Worm (Caenorhabditis elegans) whole organism, L1 larva: ENCODE measurements around the gene irk-2.

Experiments
- F16B12.6 ChIP-seq: fragments of 150-350 bp; optimal IDR thresholded peaks from 2 replicates; lab custom pipeline; 2014; ENCODE audit warnings: missing biosample characterization, missing genetic modification characterization
- alr-1 ChIP-seq: fragments of 200-800 bp; sonication (Bioruptor generic); optimal IDR thresholded peaks from 2 replicates; lab custom pipeline; 2018; ENCODE audit warnings: borderline replicate concordance, mild to moderate bottlenecking, missing genetic modification characterization, missing compliant biosample characterization
- aly-2 ChIP-seq: fragments of 150-350 bp; optimal IDR thresholded peaks from 2 replicates; lab custom pipeline; 2014; ENCODE audit warnings: missing biosample characterization, missing genetic modification characterization
- ama-1 ChIP-seq: fragments of 150-350 bp; optimal IDR thresholded peaks from 2 replicates; lab custom pipeline; 2014
- ceh-8 ChIP-seq: fragments of 200-800 bp; sonication (Bioruptor generic); optimal IDR thresholded peaks from 2 replicates; lab custom pipeline; 2018; ENCODE audit warnings: mild to moderate bottlenecking, missing genetic modification characterization, moderate library complexity, missing compliant biosample characterization
- ceh-82 ChIP-seq, 3 experiments: fragments of 150-350 bp in 1 of 3; sonication (generic microtip) in 2 of 3; optimal IDR thresholded peaks; 2 replicates each; lab custom pipeline; 2014 to 2017; ENCODE audit warnings: missing biosample characterization in 3 of 3, missing genetic modification characterization in 3 of 3
- ceh-90 ChIP-seq: sonication (generic microtip); optimal IDR thresholded peaks from 2 replicates; lab custom pipeline; 2016; ENCODE audit warnings: missing genetic modification characterization, missing compliant biosample characterization
- dsc-1 ChIP-seq: sonication (generic microtip); optimal IDR thresholded peaks from 2 replicates; lab custom pipeline; 2016; ENCODE audit warnings: mild to moderate bottlenecking, missing genetic modification characterization, missing compliant biosample characterization
- efl-3 ChIP-seq: fragments of 200-800 bp; sonication (Bioruptor generic); optimal IDR thresholded peaks from 2 replicates; lab custom pipeline; 2018; ENCODE audit warnings: mild to moderate bottlenecking, missing genetic modification characterization, missing compliant biosample characterization
- egl-13 ChIP-seq: sonication (generic microtip); optimal IDR thresholded peaks from 2 replicates; lab custom pipeline; 2016; ENCODE audit warnings: missing genotype, missing genetic modification reagents, missing genetic modification characterization, missing compliant biosample characterization
- elt-2 ChIP-seq: sonication (generic microtip); optimal IDR thresholded peaks from 2 replicates; lab custom pipeline; 2016; ENCODE audit warnings: missing genetic modification characterization, mild to moderate bottlenecking, inconsistent platforms, missing compliant biosample characterization, missing genetic modification reagents
- elt-3 ChIP-seq, 6 experiments: fragments of 150-350 bp in 1 of 6; sonication (generic microtip); optimal IDR thresholded peaks; 2 replicates each; lab custom pipeline; 2017 to 2018; ENCODE audit warnings: missing biosample characterization in 6 of 6, missing genetic modification characterization in 6 of 6, inconsistent platforms in 1 of 6
- ets-5 ChIP-seq: fragments of 200-800 bp; sonication (Bioruptor generic); IDR thresholded peaks from 2 replicates; pipeline ENCODE4 v1.3.6; 2022; ENCODE audit warnings: missing genetic modification characterization, missing compliant biosample characterization
- fkh-10 ChIP-seq: sonication (generic microtip); optimal IDR thresholded peaks from 2 replicates; lab custom pipeline; 2017; ENCODE audit warnings: missing biosample characterization, missing genetic modification reagents, missing genetic modification characterization
- fkh-8 ChIP-seq: sonication (generic microtip); optimal IDR thresholded peaks from 2 replicates; lab custom pipeline; 2016; ENCODE audit warnings: mild to moderate bottlenecking, missing genetic modification characterization, missing compliant biosample characterization
- grh-1 ChIP-seq: fragments of 200-800 bp; sonication (Bioruptor generic); IDR thresholded peaks from 2 replicates; pipeline ENCODE4 v1.3.6; 2022; ENCODE audit warnings: missing genetic modification reagents, missing genetic modification characterization, missing compliant biosample characterization
- hlh-4 ChIP-seq: sonication (generic microtip); optimal IDR thresholded peaks from 2 replicates; lab custom pipeline; 2016; ENCODE audit warnings: mild to moderate bottlenecking, missing genetic modification characterization, missing compliant biosample characterization
- isw-1 ChIP-seq: fragments of 200-800 bp; sonication (Bioruptor generic); IDR thresholded peaks from 2 replicates; pipeline ENCODE4 v1.3.6; 2022; ENCODE audit warnings: missing genetic modification characterization, missing compliant biosample characterization
- jun-1 ChIP-seq: fragments of 150-350 bp; optimal IDR thresholded peaks from 2 replicates; lab custom pipeline; 2014; ENCODE audit warnings: missing biosample characterization, missing genetic modification reagents, missing genetic modification characterization
- lin-14 ChIP-seq: fragments of 200-800 bp; sonication (Bioruptor generic); optimal IDR thresholded peaks from 2 replicates; lab custom pipeline; 2018; ENCODE audit warnings: mild to moderate bottlenecking, missing genetic modification characterization, moderate library complexity, missing compliant biosample characterization
- lin-15B ChIP-seq: fragments of 150-350 bp; sonication (generic microtip); optimal IDR thresholded peaks from 3 replicates; lab custom pipeline; 2014; ENCODE audit warnings: missing biosample characterization, missing genetic modification characterization
- lin-35 ChIP-seq, 2 experiments: fragments of 150-350 bp; optimal IDR thresholded peaks; 2 replicates each; lab custom pipeline; 2014; ENCODE audit warnings: missing biosample characterization in 2 of 2, missing genetic modification characterization in 2 of 2, missing genetic modification reagents in 2 of 2
- lin-39 ChIP-seq: fragments of 150-350 bp; optimal IDR thresholded peaks from 2 replicates; lab custom pipeline; 2014; ENCODE audit warnings: missing biosample characterization, missing genetic modification reagents, missing genetic modification characterization
- lir-3 ChIP-seq: sonication (generic microtip); optimal IDR thresholded peaks from 2 replicates; lab custom pipeline; 2016; ENCODE audit warnings: mild to moderate bottlenecking, missing genetic modification characterization, moderate library complexity, missing compliant biosample characterization; ENCODE audit not compliant: poor library complexity
- lsy-2 ChIP-seq, 2 experiments: fragments of 150-350 bp; optimal IDR thresholded peaks; 2 replicates each; lab custom pipeline; 2014; ENCODE audit warnings: missing biosample characterization in 2 of 2, missing genetic modification characterization in 2 of 2
- nhr-12 ChIP-seq: sonication (generic microtip); optimal IDR thresholded peaks from 2 replicates; lab custom pipeline; 2017; ENCODE audit warnings: missing biosample characterization, missing genetic modification characterization
- nhr-28 ChIP-seq: fragments of 150-350 bp; optimal IDR thresholded peaks from 2 replicates; lab custom pipeline; 2014; ENCODE audit warnings: missing biosample characterization, missing genetic modification characterization
- nhr-71 ChIP-seq: sonication (generic microtip); optimal IDR thresholded peaks from 2 replicates; lab custom pipeline; 2016; ENCODE audit warnings: mild to moderate bottlenecking, missing genetic modification characterization, moderate library complexity, missing compliant biosample characterization
- nhr-77 ChIP-seq: fragments of 150-350 bp; optimal IDR thresholded peaks from 2 replicates; lab custom pipeline; 2014; ENCODE audit warnings: missing biosample characterization, missing genetic modification characterization
- nhr-84 ChIP-seq: sonication (generic microtip); optimal IDR thresholded peaks from 2 replicates; lab custom pipeline; 2017; ENCODE audit warnings: missing biosample characterization, missing genetic modification characterization
- nhr-85 ChIP-seq: sonication (generic microtip); peaks from one replicate; lab custom pipeline; 2016; ENCODE audit warnings: missing genetic modification characterization, inconsistent platforms, missing compliant biosample characterization
- pag-3 ChIP-seq: sonication (generic microtip); optimal IDR thresholded peaks from 2 replicates; lab custom pipeline; 2017; ENCODE audit warnings: missing genetic modification characterization, mild to moderate bottlenecking, missing compliant biosample characterization, antibody characterized with exemption, borderline replicate concordance; ENCODE audit not compliant: insufficient read depth
- skn-1 ChIP-seq: fragments of 150-350 bp; optimal IDR thresholded peaks from 2 replicates; lab custom pipeline; 2014; ENCODE audit warnings: missing biosample characterization, missing genetic modification characterization
- snu-23 ChIP-seq: sonication (generic microtip); optimal IDR thresholded peaks from 2 replicates; lab custom pipeline; 2016; ENCODE audit warnings: missing genetic modification characterization, missing compliant biosample characterization
- sptf-1 ChIP-seq: fragments of 150-350 bp; optimal IDR thresholded peaks from 2 replicates; lab custom pipeline; 2014; ENCODE audit warnings: missing biosample characterization, missing genetic modification characterization
- sup-37 ChIP-seq: fragments of 200-800 bp; sonication (Bioruptor generic); optimal IDR thresholded peaks from 2 replicates; lab custom pipeline; 2018; ENCODE audit warnings: mild to moderate bottlenecking, missing genetic modification characterization, missing compliant biosample characterization
- tlp-1 ChIP-seq: fragments of 150-350 bp; optimal IDR thresholded peaks from 2 replicates; lab custom pipeline; 2014; ENCODE audit warnings: missing biosample characterization, missing genetic modification characterization
- unc-130 ChIP-seq: fragments of 150-350 bp; optimal IDR thresholded peaks from 2 replicates; lab custom pipeline; 2017; ENCODE audit warnings: missing biosample characterization, missing genetic modification characterization, inconsistent platforms
- unc-30 ChIP-seq: sonication (generic microtip); optimal IDR thresholded peaks from 2 replicates; lab custom pipeline; 2017; ENCODE audit warnings: missing biosample characterization, missing genetic modification characterization
- unc-62 ChIP-seq: fragments of 150-350 bp; optimal IDR thresholded peaks from 2 replicates; lab custom pipeline; 2014; ENCODE audit warnings: missing biosample characterization, missing genetic modification reagents, missing genetic modification characterization
- unc-98 ChIP-seq: fragments of 200-800 bp; sonication (Bioruptor generic); IDR thresholded peaks from 2 replicates; pipeline ENCODE4 v1.3.6; 2022; ENCODE audit warnings: missing genetic modification characterization, missing compliant biosample characterization
- xbp-1 ChIP-seq: sonication (generic microtip); optimal IDR thresholded peaks from 2 replicates; lab custom pipeline; 2016; ENCODE audit warnings: missing genetic modification characterization, missing compliant biosample characterization
- ztf-11 ChIP-seq, 2 experiments: sonication (generic microtip); optimal IDR thresholded peaks; 2 replicates each; lab custom pipeline; 2016 to 2017; ENCODE audit warnings: missing genetic modification characterization in 2 of 2, missing biosample characterization in 1 of 2, missing compliant biosample characterization in 1 of 2
- ztf-4 ChIP-seq: fragments of 150-350 bp; optimal IDR thresholded peaks from 2 replicates; lab custom pipeline; 2014; ENCODE audit warnings: missing biosample characterization, missing genetic modification characterization

The irk-2 gene

ce11 chrX:727737-728136 lies 13.4 kb upstream of the irk-2 start (continued):
- no peak for TF ChIP-seq sup-37 (GFP tag; lab: Kevin White, UChicago)
- peak; percentile 82 for TF ChIP-seq skn-1
- no peak for TF ChIP-seq unc-62 (GFP tag; lab: Kevin White, UChicago)

- TF ChIP-seq lin-14 (GFP tag; lab: Kevin White, UChicago): peak; percentile 53
- no peak for TF ChIP-seq lir-3
- no peak for TF ChIP-seq hlh-4 (tag; lab: Kevin White, UChicago)
- TF ChIP-seq xbp-1: no peak
- TF ChIP-seq nhr-84 (tag; lab: Kevin White, UChicago): no peak
- no peak for TF ChIP-seq aly-2
- TF ChIP-seq ztf-4 (tag; lab: Kevin White, UChicago): no peak
- TF ChIP-seq efl-3 (GFP tag; lab: Kevin White, UChicago): no peak
- TF ChIP-seq ceh-82 (tag; optimal IDR thresholded peaks at IDR 0.05; lab: Kevin White, UChicago): peak in 1 of 3 experiments; percentile 1
- TF ChIP-seq ceh-90 (tag; lab: Kevin White, UChicago): no peak
- TF ChIP-seq dsc-1 (tag; lab: Kevin White, UChicago): peak; percentile 50
- no peak for TF ChIP-seq fkh-10 (GFP tag; lab: Kevin White, UChicago)
- no peak for TF ChIP-seq fkh-8
- TF ChIP-seq lin-35 (GFP tag; optimal IDR thresholded peaks at IDR 0.05; lab: Kevin White, UChicago): no peak
- TF ChIP-seq unc-30 (tag; lab: Kevin White, UChicago): no peak
- TF ChIP-seq ceh-8 (GFP tag; lab: Kevin White, UChicago): no peak
- no peak for TF ChIP-seq isw-1 (GFP tag; lab: Robert Waterston, UW)
- TF ChIP-seq nhr-71 (tag; lab: Kevin White, UChicago): no peak
- no peak for TF ChIP-seq egl-13 (tag; lab: Kevin White, UChicago)
- no peak for TF ChIP-seq F16B12.6 (tag; lab: Kevin White, UChicago)
- no peak for TF ChIP-seq ets-5
- no peak for TF ChIP-seq ztf-11 (tag; optimal IDR thresholded peaks at IDR 0.05; lab: Kevin White, UChicago)
- TF ChIP-seq elt-2 (tag; lab: Kevin White, UChicago): no peak
- peak in 1 of 2 experiments; percentile 10 for TF ChIP-seq lsy-2 (tag; optimal IDR thresholded peaks at IDR 0.05; lab: Kevin White, UChicago)
- TF ChIP-seq nhr-12: no peak
- no peak for TF ChIP-seq unc-98
- TF ChIP-seq lin-39 (tag; lab: Kevin White, UChicago): no peak
Observed at ce11 chrX:726295-726694, 12.0 kb upstream of the irk-2 start.

ce11 chrX:725868-726267 lies 11.6 kb upstream of the irk-2 start, which contains the start of gene sli-1:
Gene sli-1, minus strand, starts transcription at chrX:725968.
- no peak for TF ChIP-seq nhr-84 (tag; lab: Kevin White, UChicago)
- no peak for TF ChIP-seq isw-1 (GFP tag; lab: Robert Waterston, UW)
- no peak for TF ChIP-seq elt-3 (tag; optimal IDR thresholded peaks at IDR 0.05; lab: Kevin White, UChicago)
- no peak for TF ChIP-seq aly-2
- TF ChIP-seq hlh-4 (tag; lab: Kevin White, UChicago): no peak
- TF ChIP-seq pag-3 (tag; lab: Kevin White, UChicago): no peak
- TF ChIP-seq xbp-1: no peak
- TF ChIP-seq skn-1: no peak
- no peak for TF ChIP-seq dsc-1 (tag; lab: Kevin White, UChicago)
- TF ChIP-seq alr-1: no peak
- TF ChIP-seq lin-15B: no peak
- no peak for TF ChIP-seq ama-1 (lab: Kevin White, UChicago)
- no peak for TF ChIP-seq nhr-28
- TF ChIP-seq, all 84 proteins: peak for 0

ce11 chrX:706490-706889 lies 7.8 kb downstream of the irk-2 start, which contains the start of gene M02A10.1:
Gene M02A10.1, plus strand, starts transcription at chrX:706790.
- TF ChIP-seq aly-2 (no peak), unc-98 (no peak), unc-130 (no peak), snu-23 (GFP tag; lab: Kevin White, UChicago) (no peak), xbp-1 (no peak), tlp-1 (tag; lab: Kevin White, UChicago) (no peak), nhr-77 (no peak), lir-3 (no peak), egl-13 (tag; lab: Kevin White, UChicago) (no peak), grh-1 (GFP tag; lab: Robert Waterston, UW) (no peak), lsy-2 (tag; optimal IDR thresholded peaks at IDR 0.05; lab: Kevin White, UChicago) (no peak), nhr-28 (no peak), fkh-10 (GFP tag; lab: Kevin White, UChicago) (no peak), nhr-85 (tag; lab: Kevin White, UChicago) (no peak), sptf-1 (tag; lab: Kevin White, UChicago) (no peak), jun-1 (tag; lab: Kevin White, UChicago) (no peak)
